Worm (Caenorhabditis elegans) whole organism, late embryonic: ENCODE data around the gene fbxa-134.

ENCODE experiments used
- C08G9.2 ChIP-seq: sonication (generic microtip); optimal IDR thresholded peaks from 2 replicates; lab custom pipeline; 2016; ENCODE audit warnings: mild to moderate bottlenecking, missing genetic modification characterization, moderate library complexity, missing compliant biosample characterization
- K02D7.2 ChIP-seq: sonication (generic microtip); optimal IDR thresholded peaks from 2 replicates; lab custom pipeline; 2017; ENCODE audit warnings: mild to moderate bottlenecking, missing genetic modification characterization, missing compliant biosample characterization
- K09A11.1 ChIP-seq: sonication (generic microtip); optimal IDR thresholded peaks from 2 replicates; lab custom pipeline; 2017; ENCODE audit warnings: antibody characterized with exemption, mild to moderate bottlenecking, missing genetic modification characterization, missing compliant biosample characterization; ENCODE audit not compliant: insufficient read depth
- T23F11.4 ChIP-seq: fragments of 200-800 bp; sonication (Bioruptor generic); optimal IDR thresholded peaks from 2 replicates; lab custom pipeline; 2018; ENCODE audit warnings: mild to moderate bottlenecking, missing genetic modification characterization, missing compliant biosample characterization
- Y22D7AL.16 ChIP-seq: sonication (generic microtip); optimal IDR thresholded peaks from 2 replicates; lab custom pipeline; 2016; ENCODE audit warnings: missing genetic modification characterization, missing compliant biosample characterization
- ahr-1 ChIP-seq: sonication (generic microtip); optimal IDR thresholded peaks from 2 replicates; lab custom pipeline; 2016; ENCODE audit warnings: missing genetic modification characterization, missing compliant biosample characterization
- ama-1 ChIP-seq: fragments of 150-350 bp; optimal IDR thresholded peaks from 2 replicates; lab custom pipeline; 2014
- ceh-30 ChIP-seq: fragments of 150-350 bp; optimal IDR thresholded peaks from 2 replicates; lab custom pipeline; 2014; ENCODE audit warnings: missing biosample characterization, missing genetic modification characterization
- ceh-6 ChIP-seq: fragments of 200-800 bp; sonication (Bioruptor generic); optimal IDR thresholded peaks from 2 replicates; lab custom pipeline; 2018; ENCODE audit warnings: mild to moderate bottlenecking, missing genetic modification characterization, missing compliant biosample characterization
- ceh-9 ChIP-seq: sonication (generic microtip); optimal IDR thresholded peaks from 2 replicates; lab custom pipeline; 2016; ENCODE audit warnings: mild to moderate bottlenecking, missing genetic modification characterization, inconsistent platforms, missing compliant biosample characterization
- che-1 ChIP-seq: sonication (generic microtip); optimal IDR thresholded peaks from 2 replicates; lab custom pipeline; 2016; ENCODE audit warnings: mild to moderate bottlenecking, missing genetic modification characterization, missing compliant biosample characterization
- dmd-4 ChIP-seq: sonication (generic microtip); optimal IDR thresholded peaks from 2 replicates; lab custom pipeline; 2016; ENCODE audit warnings: borderline replicate concordance, missing genetic modification characterization, missing compliant biosample characterization
- dve-1 ChIP-seq: sonication (generic microtip); optimal IDR thresholded peaks from 2 replicates; lab custom pipeline; 2017; ENCODE audit warnings: antibody characterized with exemption, mild to moderate bottlenecking, missing genetic modification characterization, missing compliant biosample characterization
- fax-1 ChIP-seq: sonication (generic microtip); optimal IDR thresholded peaks from 2 replicates; lab custom pipeline; 2016; ENCODE audit warnings: missing genotype, missing genetic modification characterization, missing compliant biosample characterization
- gmeb-2 ChIP-seq: sonication (generic microtip); optimal IDR thresholded peaks from 2 replicates; lab custom pipeline; 2016; ENCODE audit warnings: missing genetic modification characterization, inconsistent platforms, missing compliant biosample characterization
- hlh-15 ChIP-seq: sonication (generic microtip); optimal IDR thresholded peaks from 2 replicates; lab custom pipeline; 2016; ENCODE audit warnings: missing genetic modification characterization, missing compliant biosample characterization
- hlh-30 ChIP-seq: sonication (generic microtip); optimal IDR thresholded peaks from 2 replicates; lab custom pipeline; 2017; ENCODE audit warnings: antibody characterized with exemption, missing genetic modification characterization, missing compliant biosample characterization; ENCODE audit not compliant: insufficient read depth
- hlh-6 ChIP-seq: sonication (generic microtip); optimal IDR thresholded peaks from 2 replicates; lab custom pipeline; 2016; ENCODE audit warnings: missing genotype, missing genetic modification characterization, missing compliant biosample characterization
- lim-6 ChIP-seq: sonication (generic microtip); optimal IDR thresholded peaks from 2 replicates; lab custom pipeline; 2016; ENCODE audit warnings: missing genetic modification characterization, missing compliant biosample characterization
- madf-2 ChIP-seq: sonication (generic microtip); optimal IDR thresholded peaks from 2 replicates; lab custom pipeline; 2017; ENCODE audit warnings: missing genetic modification characterization, missing compliant biosample characterization
- mec-3 ChIP-seq: sonication (generic microtip); optimal IDR thresholded peaks from 2 replicates; lab custom pipeline; 2016; ENCODE audit warnings: borderline replicate concordance, missing genetic modification characterization, missing compliant biosample characterization
- nfya-1 ChIP-seq: sonication (generic microtip); optimal IDR thresholded peaks from 2 replicates; lab custom pipeline; 2017; ENCODE audit warnings: missing genetic modification characterization, mild to moderate bottlenecking, missing compliant biosample characterization, antibody characterized with exemption, moderate library complexity
- nhr-11 ChIP-seq: fragments of 150-350 bp; optimal IDR thresholded peaks from 2 replicates; lab custom pipeline; 2014; ENCODE audit warnings: missing biosample characterization, missing genetic modification characterization
- pax-1 ChIP-seq: fragments of 150-350 bp; optimal IDR thresholded peaks from 2 replicates; lab custom pipeline; 2014; ENCODE audit warnings: missing biosample characterization, missing genetic modification characterization
- pha-2 ChIP-seq: sonication (generic microtip); optimal IDR thresholded peaks from 2 replicates; lab custom pipeline; 2017; ENCODE audit warnings: mild to moderate bottlenecking, missing genetic modification characterization, missing compliant biosample characterization
- pqm-1 ChIP-seq: sonication (generic microtip); optimal IDR thresholded peaks from 2 replicates; lab custom pipeline; 2016; ENCODE audit warnings: missing genetic modification characterization, missing compliant biosample characterization
- pros-1 ChIP-seq: fragments of 150-350 bp; optimal IDR thresholded peaks from 2 replicates; lab custom pipeline; 2014; ENCODE audit warnings: missing biosample characterization, missing genetic modification reagents, missing genetic modification characterization
- rnt-1 ChIP-seq: sonication (generic microtip); optimal IDR thresholded peaks from 2 replicates; lab custom pipeline; 2016; ENCODE audit warnings: missing genetic modification characterization, missing compliant biosample characterization
- sox-2 ChIP-seq: fragments of 200-800 bp; sonication (Bioruptor generic); IDR thresholded peaks from 2 replicates; pipeline ENCODE4 v1.3.6; 2022; ENCODE audit warnings: missing genetic modification reagents, missing genetic modification characterization, missing compliant biosample characterization
- sox-4 ChIP-seq: sonication (generic microtip); optimal IDR thresholded peaks from 2 replicates; lab custom pipeline; 2017; ENCODE audit warnings: mild to moderate bottlenecking, missing genetic modification characterization, inconsistent platforms, missing compliant biosample characterization
- syd-9 ChIP-seq: sonication (generic microtip); optimal IDR thresholded peaks from 2 replicates; lab custom pipeline; 2016; ENCODE audit warnings: mild to moderate bottlenecking, missing genetic modification characterization, moderate library complexity, missing compliant biosample characterization
- tbx-7 ChIP-seq: sonication (generic microtip); optimal IDR thresholded peaks from 2 replicates; lab custom pipeline; 2016; ENCODE audit warnings: missing genotype, missing genetic modification characterization, missing compliant biosample characterization
- ttx-3 ChIP-seq: sonication (generic microtip); optimal IDR thresholded peaks from 2 replicates; lab custom pipeline; 2016; ENCODE audit warnings: missing genetic modification reagents, missing genetic modification characterization, missing compliant biosample characterization
- unc-3 ChIP-seq, 2 experiments: fragments of 200-800 bp in 1 of 2; sonication (Bioruptor generic) in 1 of 2; sonication (generic microtip) in 1 of 2; conservative IDR thresholded peaks in 1 of 2; optimal IDR thresholded peaks in 1 of 2; 2 replicates each; pipeline versions ENCODE4 v1.3.6 to Lab custom; 2016 to 2022; ENCODE audit warnings: missing compliant biosample characterization in 2 of 2, missing genetic modification characterization in 2 of 2, missing genetic modification reagents in 1 of 2
- zip-5 ChIP-seq: sonication (generic microtip); optimal IDR thresholded peaks from 2 replicates; lab custom pipeline; 2016; ENCODE audit warnings: missing genetic modification characterization, missing compliant biosample characterization

fbxa-134 gene

ce11 chrV:17322397-17322909 is 30.2 kb downstream of the fbxa-134 start, which contains the start of gene F31E9.3:
Gene F31E9.3 (plus strand): TSS chrV:17322590.
- TF ChIP-seq nhr-11 (tag; lab: Kevin White, UChicago) (no peak), dmd-4 (tag; lab: Kevin White, UChicago) (no peak), gmeb-2 (no peak), pqm-1 (tag; lab: Kevin White, UChicago) (no peak), ttx-3 (tag; lab: Kevin White, UChicago) (no peak), tbx-7 (tag; lab: Kevin White, UChicago) (no peak), ceh-6 (GFP tag; lab: Kevin White, UChicago) (no peak), che-1 (tag; lab: Kevin White, UChicago) (no peak), sox-2 (GFP tag; lab: Robert Waterston, UW) (no peak), mec-3 (tag; lab: Kevin White, UChicago) (no peak), hlh-6 (tag; lab: Kevin White, UChicago) (no peak), ama-1 (no peak), unc-3 (GFP tag; conservative IDR thresholded peaks at IDR 0.05; lab: Robert Waterston, UW) (no peak), unc-3 (tag; optimal IDR thresholded peaks at IDR 0.05; lab: Kevin White, UChicago) (no peak), syd-9 (tag; lab: Kevin White, UChicago) (no peak)

DNA sequence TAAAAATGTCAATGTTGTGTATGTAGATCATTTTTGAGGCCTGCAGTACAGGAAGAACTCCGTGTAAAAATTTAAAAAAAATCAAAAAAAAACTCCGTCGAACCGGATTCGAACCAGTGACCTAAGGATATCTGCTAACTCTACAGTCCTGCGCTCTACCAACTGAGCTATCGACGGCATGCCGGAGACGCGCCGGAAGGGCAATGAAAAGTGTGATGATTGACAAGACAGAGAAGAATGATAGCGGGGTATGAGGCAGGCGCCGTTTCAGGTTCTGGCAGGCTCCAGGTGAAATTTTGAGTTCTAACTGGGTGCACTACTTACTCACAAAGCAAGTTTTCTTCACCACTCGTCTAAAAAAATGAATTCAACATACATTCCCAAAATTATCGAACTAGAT is 34.9 kb downstream of the fbxa-134 start, which contains the start of gene srz-58:
srz-58 (plus strand) TSS at position 362 of the 400 bp plus-strand sequence.
- TF ChIP-seq hlh-30 (no peak), ceh-30 (tag; lab: Kevin White, UChicago) (no peak), lim-6 (tag; lab: Kevin White, UChicago) (no peak), madf-2 (tag; lab: Kevin White, UChicago) (no peak), T23F11.4 (GFP tag; lab: Kevin White, UChicago) (no peak), C08G9.2 (no peak), ceh-6 (GFP tag; lab: Kevin White, UChicago) (no peak), ceh-9 (tag; lab: Kevin White, UChicago) (no peak), sox-4 (no peak), rnt-1 (no peak), Y22D7AL.16 (tag; lab: Kevin White, UChicago) (no peak), pha-2 (tag; lab: Kevin White, UChicago) (no peak), ama-1 (no peak), hlh-6 (tag; lab: Kevin White, UChicago) (no peak), ahr-1 (no peak)

ce11 chrV:17317297-17317696 is 35.4 kb downstream of the fbxa-134 start:
- no peak for TF ChIP-seq mec-3 (tag; lab: Kevin White, UChicago)
- TF ChIP-seq ama-1: no peak
- TF ChIP-seq che-1 (tag; lab: Kevin White, UChicago): no peak

ce11 chrV:17315063-17315462 is 37.6 kb downstream of the fbxa-134 start, which contains the start of gene F31E9.6:
Gene F31E9.6 (minus strand): TSS chrV:17315153.
- TF ChIP-seq hlh-15 (tag; lab: Kevin White, UChicago): no peak
- TF ChIP-seq zip-5: no peak
- no peak for TF ChIP-seq pax-1
- no peak for TF ChIP-seq syd-9 (tag; lab: Kevin White, UChicago)
- no peak for TF ChIP-seq sox-4
- no peak for TF ChIP-seq nfya-1
- TF ChIP-seq K02D7.2 (tag; lab: Kevin White, UChicago): no peak
- TF ChIP-seq K09A11.1 (tag; lab: Kevin White, UChicago): no peak
- no peak for TF ChIP-seq fax-1 (tag; lab: Kevin White, UChicago)
- no peak for TF ChIP-seq dve-1 (tag; lab: Kevin White, UChicago)
- TF ChIP-seq ama-1: no peak
- no peak for TF ChIP-seq pros-1 (tag; lab: Kevin White, UChicago)
